Fruit fly (Drosophila melanogaster) whole organism, prepupa: ENCODE measurements around the gene CG17292.

ENCODE experiments used
- CG11294 ChIP-seq: fragments of 200-800 bp; sonication (Bioruptor generic); IDR thresholded peaks from 2 replicates; pipeline ENCODE4 v1.3.6; 2022; ENCODE audit warnings: missing biosample characterization, missing genetic modification characterization
- CG15336 ChIP-seq: fragments of 200-800 bp; sonication (Bioruptor generic); IDR thresholded peaks from 2 replicates; pipeline ENCODE4 v1.3.6; 2022; ENCODE audit warnings: missing biosample characterization, missing genetic modification characterization
- CG16779 ChIP-seq: fragments of 200-800 bp; sonication (Bioruptor generic); optimal IDR thresholded peaks from 3 replicates; lab custom pipeline; 2017; ENCODE audit warnings: missing biosample characterization, mild to moderate bottlenecking, missing genetic modification characterization
- CG4318 ChIP-seq: fragments of 200-800 bp; sonication (Bioruptor generic); optimal IDR thresholded peaks from 3 replicates; lab custom pipeline; 2017; ENCODE audit warnings: missing biosample characterization, mild to moderate bottlenecking, missing genetic modification characterization
- Eip93F ChIP-seq: fragments of 200-800 bp; sonication (Bioruptor generic); optimal IDR thresholded peaks from 2 replicates; lab custom pipeline; 2016; ENCODE audit warnings: missing biosample characterization, mild to moderate bottlenecking, missing genetic modification characterization
- Gug ChIP-seq: fragments of 200-800 bp; sonication (Bioruptor generic); IDR thresholded peaks from 2 replicates; pipeline ENCODE4 v1.3.6; 2022; ENCODE audit warnings: missing biosample characterization, missing genetic modification characterization
- Lpt ChIP-seq: fragments of 200-800 bp; sonication (Bioruptor generic); optimal IDR thresholded peaks from 3 replicates; lab custom pipeline; 2016; ENCODE audit warnings: missing biosample characterization, missing genetic modification characterization
- OdsH ChIP-seq: fragments of 200-800 bp; sonication (Bioruptor generic); optimal IDR thresholded peaks from 3 replicates; lab custom pipeline; 2016; ENCODE audit warnings: missing biosample characterization, missing genetic modification characterization
- dsx ChIP-seq: fragments of 200-800 bp; optimal IDR thresholded peaks from 3 replicates; lab custom pipeline; 2019; ENCODE audit warnings: missing biosample characterization, mild to moderate bottlenecking, missing genetic modification characterization, moderate library complexity; ENCODE audit not compliant: poor library complexity, severe bottlenecking
- esn ChIP-seq: fragments of 200-800 bp; sonication (Bioruptor generic); optimal IDR thresholded peaks from 2 replicates; lab custom pipeline; 2016; ENCODE audit warnings: missing biosample characterization, mild to moderate bottlenecking, missing genetic modification characterization, moderate library complexity
- fd59A ChIP-seq: fragments of 200-800 bp; sonication (Bioruptor generic); optimal IDR thresholded peaks from 2 replicates; lab custom pipeline; 2017; ENCODE audit warnings: missing biosample characterization, mild to moderate bottlenecking, missing genetic modification characterization, missing genetic modification reagents
- fkh ChIP-seq: fragments of 200-800 bp; sonication (Bioruptor generic); optimal IDR thresholded peaks from 3 replicates; lab custom pipeline; 2017; ENCODE audit warnings: missing biosample characterization, mild to moderate bottlenecking, missing genetic modification characterization, moderate library complexity

DNA sequence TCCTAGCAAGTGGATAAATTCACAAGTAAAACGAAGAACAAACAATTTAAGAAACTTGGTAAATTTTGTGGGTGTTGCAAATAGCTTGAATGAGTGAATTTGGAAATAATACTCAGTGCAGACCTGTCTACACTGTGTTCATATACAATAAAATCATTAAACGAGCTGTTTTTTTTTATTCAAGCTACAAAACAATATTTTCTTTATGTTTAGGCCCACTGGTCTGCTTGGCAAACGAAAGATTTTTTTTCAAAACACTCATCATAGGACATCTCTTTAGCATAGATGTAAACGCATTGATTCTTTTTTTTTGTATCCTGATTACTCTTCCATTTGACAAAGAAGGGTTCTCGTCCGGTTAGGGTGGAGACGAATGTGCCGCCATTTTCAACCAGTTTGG is 22.0 kb downstream of the CG17292 start, which contains the start of gene CG42820:
- TF ChIP-seq dsx (no peak), Lpt (no peak), Gug (GFP tag; lab: Robert Waterston, UW) (no peak), OdsH (GFP tag; lab: Kevin White, UChicago) (no peak), CG15336 (GFP tag; lab: Robert Waterston, UW) (no peak), CG4318 (GFP tag; lab: Kevin White, UChicago) (no peak), fd59A (GFP tag; lab: Kevin White, UChicago) (no peak), fkh (no peak), Eip93F (GFP tag; lab: Kevin White, UChicago) (no peak), CG11294 (no peak), esn (GFP tag; lab: Kevin White, UChicago) (no peak), CG16779 (tag; lab: Kevin White, UChicago) (no peak)
